Worm (Caenorhabditis elegans): ENCODE measurements around the gene col-140.

The col-140 gene

DNA sequence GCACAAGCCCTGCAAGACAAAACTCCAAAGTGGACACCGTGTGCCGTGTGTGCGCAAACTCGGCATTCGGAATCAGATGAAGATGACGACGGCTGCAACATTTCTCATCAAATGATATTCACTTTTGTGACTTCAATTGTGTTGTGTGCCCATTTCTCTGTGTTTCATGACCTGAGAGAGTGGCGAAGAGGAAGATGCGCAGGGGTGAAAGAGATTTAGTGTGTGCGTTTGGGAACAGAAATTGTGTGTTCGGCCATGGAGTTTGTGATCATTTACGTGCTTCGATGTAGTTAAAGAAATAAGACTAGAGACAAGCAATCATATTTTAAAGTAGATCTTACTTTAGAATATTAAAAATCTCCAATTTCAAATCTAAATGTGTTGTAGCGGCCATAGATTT, 48.0 kb downstream of the col-140 start:
- TF ChIP-seq ces-1 (GFP tag; optimal IDR thresholded peaks at IDR 0.05) = no peak
- TF ChIP-seq cnd-1 (tag; optimal IDR thresholded peaks at IDR 0.05) = no peak
- TF ChIP-seq nhr-12 (tag; optimal IDR thresholded peaks at IDR 0.05) = no peak
- TF ChIP-seq nhr-76 (tag; optimal IDR thresholded peaks at IDR 0.05) = no peak
- TF ChIP-seq drap-1 (GFP tag; optimal IDR thresholded peaks at IDR 0.05) = no peak
- TF ChIP-seq ztf-11 (tag; optimal IDR thresholded peaks at IDR 0.05) = no peak

Measured in whole organism, mixed stage, embryonic.